Fruit fly (Drosophila melanogaster) whole organism, embryonic: ENCODE measurements around the gene CG42342.

ENCODE experiments used
- ATbp ChIP-seq: fragments of 200-800 bp; sonication (Bioruptor generic); optimal IDR thresholded peaks from 2 replicates; lab custom pipeline; 2017; ENCODE audit warnings: missing biosample characterization, mild to moderate bottlenecking, missing genetic modification characterization, missing genetic modification reagents
- Ada2b ChIP-seq: fragments of 200-800 bp; sonication (Bioruptor generic); IDR thresholded peaks from 2 replicates; pipeline ENCODE4 v1.3.6; 2022; ENCODE audit warnings: missing biosample characterization, missing genetic modification characterization
- Blimp-1 ChIP-seq: fragments of 200-800 bp; sonication (Bioruptor generic); optimal IDR thresholded peaks from 3 replicates; lab custom pipeline; 2018; ENCODE audit warnings: missing biosample characterization, missing genetic modification characterization, mild to moderate bottlenecking, moderate library complexity, missing genetic modification reagents
- CG10147 ChIP-seq: fragments of 200-800 bp; sonication (Bioruptor generic); optimal IDR thresholded peaks from 2 replicates; lab custom pipeline; 2019; ENCODE audit warnings: missing biosample characterization, mild to moderate bottlenecking, missing genetic modification characterization, moderate library complexity
- CG10979 ChIP-seq: fragments of 200-800 bp; sonication (Bioruptor generic); optimal IDR thresholded peaks from 2 replicates; lab custom pipeline; 2018; ENCODE audit warnings: missing biosample characterization, mild to moderate bottlenecking, missing genetic modification characterization, moderate library complexity
- CG11696 ChIP-seq: fragments of 200-800 bp; sonication (Bioruptor generic); IDR thresholded peaks from 2 replicates; pipeline ENCODE4 v1.3.6; 2022; ENCODE audit warnings: missing biosample characterization, missing genetic modification characterization
- CG12219 ChIP-seq: fragments of 200-800 bp; sonication (Bioruptor generic); optimal IDR thresholded peaks from 3 replicates; lab custom pipeline; 2018; ENCODE audit warnings: missing biosample characterization, mild to moderate bottlenecking, missing genetic modification characterization
- CG12391 ChIP-seq: fragments of 200-800 bp; sonication (Bioruptor generic); optimal IDR thresholded peaks from 3 replicates; lab custom pipeline; 2018; ENCODE audit warnings: missing biosample characterization, mild to moderate bottlenecking, missing genetic modification characterization, moderate library complexity
- CG14710 ChIP-seq: fragments of 200-800 bp; sonication (Bioruptor generic); optimal IDR thresholded peaks from 3 replicates; lab custom pipeline; 2019; ENCODE audit warnings: missing biosample characterization, mild to moderate bottlenecking, missing genetic modification characterization, moderate library complexity
- CG1792 ChIP-seq: fragments of 200-800 bp; sonication (Bioruptor generic); optimal IDR thresholded peaks from 2 replicates; lab custom pipeline; 2016; ENCODE audit warnings: missing biosample characterization, missing genetic modification characterization
- CG2120 ChIP-seq: fragments of 200-800 bp; sonication (Bioruptor generic); optimal IDR thresholded peaks from 3 replicates; lab custom pipeline; 2016; ENCODE audit warnings: missing biosample characterization, missing genetic modification characterization
- CG3163 ChIP-seq: fragments of 200-800 bp; sonication (Bioruptor generic); optimal IDR thresholded peaks from 3 replicates; lab custom pipeline; 2016; ENCODE audit warnings: missing biosample characterization, missing genetic modification characterization
- CG7372 ChIP-seq: fragments of 200-800 bp; sonication (Bioruptor generic); IDR thresholded peaks from 2 replicates; pipeline ENCODE4 v1.3.6; 2022; ENCODE audit warnings: missing biosample characterization, missing genetic modification characterization
- CG8089 ChIP-seq: fragments of 200-800 bp; sonication (Bioruptor generic); optimal IDR thresholded peaks from 3 replicates; lab custom pipeline; 2016; ENCODE audit warnings: missing biosample characterization, missing genetic modification characterization
- CG8281 ChIP-seq: fragments of 200-800 bp; sonication (Bioruptor generic); optimal IDR thresholded peaks from 2 replicates; lab custom pipeline; 2018; ENCODE audit warnings: missing biosample characterization, mild to moderate bottlenecking, missing genetic modification characterization, moderate library complexity
- CG8359 ChIP-seq: fragments of 200-800 bp; sonication (Bioruptor generic); optimal IDR thresholded peaks from 2 replicates; lab custom pipeline; 2017; ENCODE audit warnings: missing biosample characterization, mild to moderate bottlenecking, missing genetic modification characterization, borderline replicate concordance
- CG8388 ChIP-seq: fragments of 200-800 bp; sonication (Bioruptor generic); optimal IDR thresholded peaks from 2 replicates; lab custom pipeline; 2019; ENCODE audit warnings: missing biosample characterization, mild to moderate bottlenecking, missing genetic modification characterization, moderate library complexity
- CG9609 ChIP-seq: fragments of 200-800 bp; sonication (Bioruptor generic); optimal IDR thresholded peaks from 3 replicates; lab custom pipeline; 2016; ENCODE audit warnings: missing biosample characterization, missing genetic modification characterization
- CrebB ChIP-seq: fragments of 200-800 bp; sonication (Bioruptor generic); optimal IDR thresholded peaks from 3 replicates; lab custom pipeline; 2018; ENCODE audit warnings: missing biosample characterization, mild to moderate bottlenecking, missing genetic modification characterization
- Dip3 ChIP-seq: fragments of 200-800 bp; sonication (Bioruptor generic); optimal IDR thresholded peaks from 3 replicates; lab custom pipeline; 2016; ENCODE audit warnings: missing biosample characterization, missing genetic modification characterization
- Dll ChIP-seq: fragments of 200-800 bp; sonication (Bioruptor generic); IDR thresholded peaks from 4 replicates; pipeline ENCODE4 v1.3.6; 2022; ENCODE audit warnings: missing biosample characterization, missing genetic modification characterization; ENCODE audit not compliant: partially characterized antibody
- Doc2 ChIP-seq: fragments of 200-800 bp; sonication (Bioruptor generic); IDR thresholded peaks from 2 replicates; pipeline ENCODE4 v1.3.6; 2022; ENCODE audit warnings: missing biosample characterization, missing genetic modification characterization
- Elba2 ChIP-seq: fragments of 200-800 bp; sonication (Bioruptor generic); optimal IDR thresholded peaks from 3 replicates; lab custom pipeline; 2016; ENCODE audit warnings: missing biosample characterization, missing genetic modification characterization
- Hmr ChIP-seq: fragments of 200-800 bp; sonication (Bioruptor generic); optimal IDR thresholded peaks from 3 replicates; lab custom pipeline; 2017; ENCODE audit warnings: mild to moderate bottlenecking, missing biosample characterization, missing genetic modification reagents, missing genetic modification characterization
- Lhr ChIP-seq: fragments of 200-800 bp; sonication (Bioruptor generic); optimal IDR thresholded peaks from 3 replicates; lab custom pipeline; 2017; ENCODE audit warnings: mild to moderate bottlenecking, missing biosample characterization, missing genetic modification reagents, missing genetic modification characterization
- Lpt ChIP-seq: fragments of >200 bp; optimal IDR thresholded peaks from 2 replicates; lab custom pipeline; 2018; ENCODE audit warnings: missing biosample characterization, missing genetic modification characterization
- Med ChIP-seq: fragments of 200-800 bp; sonication (Bioruptor generic); peaks from one replicate; lab custom pipeline; 2016; ENCODE audit warnings: missing biosample characterization, missing genetic modification characterization, mild to moderate bottlenecking, inconsistent platforms, moderate library complexity
- PHDP ChIP-seq: fragments of 200-800 bp; sonication (Bioruptor generic); optimal IDR thresholded peaks from 3 replicates; lab custom pipeline; 2018; ENCODE audit warnings: missing biosample characterization, mild to moderate bottlenecking, missing genetic modification characterization, moderate library complexity
- Scr ChIP-seq: fragments of 200-800 bp; sonication (Bioruptor generic); IDR thresholded peaks from 2 replicates; pipeline ENCODE4 v1.3.6; 2022; ENCODE audit warnings: missing biosample characterization, missing genetic modification characterization; ENCODE audit not compliant: partially characterized antibody
- Sry-δ ChIP-seq: fragments of 200-800 bp; sonication (Bioruptor generic); optimal IDR thresholded peaks from 2 replicates; lab custom pipeline; 2016; ENCODE audit warnings: missing biosample characterization, missing genetic modification characterization
- Ssrp ChIP-seq: fragments of 200-800 bp; sonication (Bioruptor generic); optimal IDR thresholded peaks from 2 replicates; lab custom pipeline; 2018; ENCODE audit warnings: missing biosample characterization, mild to moderate bottlenecking, missing genetic modification characterization, moderate library complexity
- TFAM ChIP-seq: fragments of 200-800 bp; sonication (Bioruptor generic); optimal IDR thresholded peaks from 2 replicates; lab custom pipeline; 2017; ENCODE audit warnings: missing biosample characterization, missing genetic modification characterization, inconsistent platforms
- Vsx1 ChIP-seq: fragments of 200-800 bp; sonication (Bioruptor generic); optimal IDR thresholded peaks from 2 replicates; lab custom pipeline; 2017; ENCODE audit warnings: missing biosample characterization, mild to moderate bottlenecking, missing genetic modification characterization, missing genetic modification reagents
- abd-A ChIP-seq: fragments of 200-800 bp; sonication (Bioruptor generic); optimal IDR thresholded peaks from 3 replicates; lab custom pipeline; 2019; ENCODE audit warnings: missing biosample characterization, mild to moderate bottlenecking, missing genetic modification characterization, moderate library complexity
- cato ChIP-seq: fragments of 200-800 bp; sonication (Bioruptor generic); optimal IDR thresholded peaks from 2 replicates; lab custom pipeline; 2016; ENCODE audit warnings: missing biosample characterization, missing genetic modification characterization, borderline replicate concordance
- crol ChIP-seq: fragments of 200-800 bp; sonication (Bioruptor generic); IDR thresholded peaks from 2 replicates; pipeline ENCODE4 v1.3.6; 2022; ENCODE audit warnings: missing biosample characterization, missing genetic modification characterization
- jumu ChIP-seq: fragments of 200-800 bp; sonication (Bioruptor generic); optimal IDR thresholded peaks from 3 replicates; lab custom pipeline; 2016; ENCODE audit warnings: missing biosample characterization, missing genetic modification characterization
- nmo ChIP-seq: fragments of 200-800 bp; sonication (Bioruptor generic); optimal IDR thresholded peaks from 2 replicates; lab custom pipeline; 2018; ENCODE audit warnings: missing biosample characterization, mild to moderate bottlenecking, missing genetic modification characterization, moderate library complexity
- org-1 ChIP-seq: fragments of 200-800 bp; sonication (Bioruptor generic); optimal IDR thresholded peaks from 2 replicates; lab custom pipeline; 2017; ENCODE audit warnings: missing biosample characterization, missing genetic modification characterization
- pan ChIP-seq, 4 experiments: fragments of >200 bp in 3 of 4; fragments of 200-800 bp in 1 of 4; sonication (Bioruptor generic) in 1 of 4; optimal IDR thresholded peaks in 3 of 4; IDR thresholded peaks in 1 of 4; 2 replicates each; pipeline versions ENCODE4 v1.3.6 to Lab custom; 2017 to 2022; ENCODE audit warnings: missing biosample characterization in 2 of 4, missing genetic modification characterization in 2 of 4, mixed read lengths in 1 of 4
- phol ChIP-seq: fragments of 200-800 bp; sonication (Bioruptor generic); optimal IDR thresholded peaks from 3 replicates; lab custom pipeline; 2018; ENCODE audit warnings: missing biosample characterization, mild to moderate bottlenecking, missing genetic modification characterization, moderate library complexity
- ranshi ChIP-seq: fragments of 200-800 bp; sonication (Bioruptor generic); IDR thresholded peaks from 2 replicates; pipeline ENCODE4 v1.3.6; 2022; ENCODE audit warnings: missing biosample characterization, missing genetic modification characterization
- sens ChIP-seq: fragments of 200-800 bp; sonication (Bioruptor generic); peaks from one replicate; lab custom pipeline; 2016; ENCODE audit warnings: missing biosample characterization, missing genetic modification characterization
- seq ChIP-seq: fragments of 200-800 bp; sonication (Bioruptor generic); IDR thresholded peaks from 2 replicates; pipeline ENCODE4 v1.3.6; 2022; ENCODE audit warnings: missing biosample characterization, missing genetic modification characterization
- sr ChIP-seq: fragments of 200-800 bp; sonication (Bioruptor generic); IDR thresholded peaks from 3 replicates; pipeline ENCODE4 v1.3.6; 2022; ENCODE audit warnings: missing biosample characterization, missing genetic modification characterization
- trem ChIP-seq: fragments of 200-800 bp; optimal IDR thresholded peaks from 3 replicates; lab custom pipeline; 2019; ENCODE audit warnings: missing biosample characterization, mild to moderate bottlenecking, missing genetic modification characterization, moderate library complexity
- twi ChIP-seq: fragments of 200-800 bp; optimal IDR thresholded peaks from 2 replicates; lab custom pipeline; 2019; ENCODE audit warnings: missing biosample characterization, mild to moderate bottlenecking, missing genetic modification characterization, moderate library complexity

The CG42342 gene

dm6 chr3R:16500919-16501851 is 1.4 kb upstream of the CG42342 start, which contains the start of gene Decay (continued):
- TF ChIP-seq CG8388 (GFP tag; lab: Kevin White, UChicago) (peak; percentile 17), CG12219 (no peak), trem (tag; lab: Kevin White, UChicago) (no peak), sens (peak; percentile 89), CG11696 (GFP tag; lab: Robert Waterston, UW) (no peak), CG9609 (GFP tag; lab: Kevin White, UChicago) (no peak), CG3163 (peak; percentile 70), CG8359 (GFP tag; lab: Kevin White, UChicago) (no peak), Sry-δ (no peak), Blimp-1 (GFP tag; lab: Kevin White, UChicago) (peak; percentile 20), org-1 (GFP tag; lab: Kevin White, UChicago) (no peak), seq (GFP tag; lab: Robert Waterston, UW) (no peak), phol (tag; lab: Kevin White, UChicago) (peak; percentile 22), CG2120 (no peak), twi (no peak), CG10979 (peak; percentile 10), CG8089 (GFP tag; lab: Kevin White, UChicago) (no peak), abd-A (tag; lab: Kevin White, UChicago) (no peak), Ssrp (tag; lab: Kevin White, UChicago) (no peak), Vsx1 (peak; percentile 89), Med (GFP tag; lab: Kevin White, UChicago) (peak; percentile 75), PHDP (tag; lab: Kevin White, UChicago) (no peak), Hmr (GFP tag; lab: Kevin White, UChicago) (peak; percentile 26), CG12391 (tag; lab: Kevin White, UChicago) (peak; percentile 28), cato (GFP tag; lab: Kevin White, UChicago) (no peak), Lhr (no peak)

dm6 chr3R:16504541-16504940 is 2.0 kb downstream of the CG42342 start:
- TF ChIP-seq ranshi (GFP tag; lab: Robert Waterston, UW) (no peak), Doc2 (GFP tag; lab: Robert Waterston, UW) (no peak), pan (optimal IDR thresholded peaks at IDR 0.05; lab: Kevin White, UChicago) (no peak), pan (GFP tag; optimal IDR thresholded peaks at IDR 0.05 in 1 of 2, IDR thresholded peaks at IDR 0.05 in 1 of 2) (peak in 1 of 2 experiments; percentile 17), CG1792 (GFP tag; lab: Kevin White, UChicago) (no peak), CG8281 (tag; lab: Kevin White, UChicago) (peak; percentile 98), jumu (GFP tag; lab: Kevin White, UChicago) (no peak), Lpt (GFP tag; lab: Kevin White, UChicago) (no peak), CG14710 (tag; lab: Kevin White, UChicago) (no peak)

- TF ChIP-seq CrebB (tag; lab: Kevin White, UChicago) (no peak), Ada2b (GFP tag; lab: Robert Waterston, UW) (no peak), CG14710 (tag; lab: Kevin White, UChicago) (no peak), nmo (GFP tag; lab: Kevin White, UChicago) (no peak), TFAM (GFP tag; lab: Kevin White, UChicago) (no peak), Dip3 (GFP tag; lab: Kevin White, UChicago) (no peak), Dll (GFP tag; lab: Robert Waterston, UW) (no peak), crol (GFP tag; lab: Robert Waterston, UW) (no peak), CG3163 (no peak), ATbp (GFP tag; lab: Kevin White, UChicago) (no peak), sr (GFP tag; lab: Robert Waterston, UW) (no peak), CG7372 (GFP tag; lab: Robert Waterston, UW) (no peak), Scr (GFP tag; lab: Robert Waterston, UW) (no peak), CG10147 (no peak), Elba2 (GFP tag; lab: Kevin White, UChicago) (no peak)
Measured at dm6 chr3R:16507706-16508105, 5.1 kb downstream of the CG42342 start.
